Worm (Caenorhabditis elegans): ENCODE results near the gene lipl-5.

lipl-5 gene

ce11 chrV:422133-422532, 36.6 kb downstream of the lipl-5 start, which contains the start of gene dod-20:
TSS of gene dod-20 (plus strand) at chrV:422433.
- no peak for TF ChIP-seq snpc-4 (tag; optimal IDR thresholded peaks at IDR 0.05)
- TF ChIP-seq sma-3 (GFP tag; optimal IDR thresholded peaks at IDR 0.05), result no peak
- peak; percentile 17 for TF ChIP-seq fos-1 (tag; optimal IDR thresholded peaks at IDR 0.05)
- TF ChIP-seq nhr-129 (tag; optimal IDR thresholded peaks at IDR 0.05), result no peak
- TF ChIP-seq elt-3 (tag; optimal IDR thresholded peaks at IDR 0.05), result no peak

ce11 chrV:424140-424539, 38.6 kb downstream of the lipl-5 start, which contains the start of gene B0554.5:
TSS of gene B0554.5 (plus strand) at chrV:424440.
- TF ChIP-seq nhr-77 (tag; optimal IDR thresholded peaks at IDR 0.05) (no peak), unc-39 (tag; optimal IDR thresholded peaks at IDR 0.05) (no peak), snpc-4 (tag; optimal IDR thresholded peaks at IDR 0.05) (no peak), nhr-129 (tag; optimal IDR thresholded peaks at IDR 0.05) (no peak), Y55F3AM.14 (GFP tag; optimal IDR thresholded peaks at IDR 0.05) (no peak), R02D3.7 (tag; optimal IDR thresholded peaks at IDR 0.05) (no peak), nhr-25 (tag; optimal IDR thresholded peaks at IDR 0.05) (no peak), ZK546.5 (tag; optimal IDR thresholded peaks at IDR 0.05) (no peak), nhr-21 (tag; optimal IDR thresholded peaks at IDR 0.05) (no peak), lin-13 (GFP tag; optimal IDR thresholded peaks at IDR 0.05) (no peak), unc-62 (GFP tag; optimal IDR thresholded peaks at IDR 0.05) (no peak), peb-1 (tag; optimal IDR thresholded peaks at IDR 0.05) (no peak), lin-11 (tag; optimal IDR thresholded peaks at IDR 0.05) (no peak), crh-2 (tag; optimal IDR thresholded peaks at IDR 0.05) (no peak), nhr-6 (tag; optimal IDR thresholded peaks at IDR 0.05) (no peak), nhr-237 (tag; optimal IDR thresholded peaks at IDR 0.05) (no peak), gmeb-1 (tag; optimal IDR thresholded peaks at IDR 0.05) (no peak)

- TF ChIP-seq ZK546.5 (tag; optimal IDR thresholded peaks at IDR 0.05) (no peak), mab-5 (tag; optimal IDR thresholded peaks at IDR 0.05) (no peak), skn-1 (tag; optimal IDR thresholded peaks at IDR 0.05) (no peak), unc-62 (GFP tag; optimal IDR thresholded peaks at IDR 0.05) (no peak), nhr-21 (tag; optimal IDR thresholded peaks at IDR 0.05) (no peak), elt-3 (tag; optimal IDR thresholded peaks at IDR 0.05) (no peak), ama-1 (optimal IDR thresholded peaks at IDR 0.05) (no peak), ceh-16 (tag; optimal IDR thresholded peaks at IDR 0.05) (no peak), nhr-6 (tag; optimal IDR thresholded peaks at IDR 0.05) (no peak), nhr-25 (tag; optimal IDR thresholded peaks at IDR 0.05) (no peak), ztf-4 (tag; optimal IDR thresholded peaks at IDR 0.05) (no peak), peb-1 (tag; optimal IDR thresholded peaks at IDR 0.05) (no peak)
Observed at ce11 chrV:428844-429243, 43.3 kb downstream of the lipl-5 start, which contains the start of gene B0554.4. TSS of gene B0554.4 (plus strand) at chrV:429144.

ce11 chrV:432991-433390, 47.4 kb downstream of the lipl-5 start:
- TF ChIP-seq ZK546.5 (tag; optimal IDR thresholded peaks at IDR 0.05) (no peak), nhr-77 (tag; optimal IDR thresholded peaks at IDR 0.05) (no peak), ztf-4 (tag; optimal IDR thresholded peaks at IDR 0.05) (no peak)

ce11 chrV:433898-434297, 48.4 kb downstream of the lipl-5 start, which contains the start of gene B0554.2:
TSS of gene B0554.2 (plus strand) at chrV:434198.
- TF ChIP-seq sma-3 (GFP tag; optimal IDR thresholded peaks at IDR 0.05), result no peak
- TF ChIP-seq Y55F3AM.14 (GFP tag; optimal IDR thresholded peaks at IDR 0.05), result no peak
- TF ChIP-seq mab-5 (tag; optimal IDR thresholded peaks at IDR 0.05), result no peak
- TF ChIP-seq dmd-4 (tag; optimal IDR thresholded peaks at IDR 0.05), result no peak
- TF ChIP-seq alr-1 (tag; optimal IDR thresholded peaks at IDR 0.05), result no peak
- no peak for TF ChIP-seq ama-1 (optimal IDR thresholded peaks at IDR 0.05)
- TF ChIP-seq unc-55 (GFP tag; optimal IDR thresholded peaks at IDR 0.05), result no peak
- no peak for TF ChIP-seq nhr-237 (tag; optimal IDR thresholded peaks at IDR 0.05)

Measured in whole organism, L2 larva.